Worm (Caenorhabditis elegans) whole organism, L3 larva: Measurements from ENCODE around the gene F14H3.14.

ENCODE experiments used
- ZK546.5 ChIP-seq: sonication (generic microtip); optimal IDR thresholded peaks from 2 replicates; lab custom pipeline; 2017; ENCODE audit warnings: missing biosample characterization, missing genetic modification characterization
- aly-2 ChIP-seq: fragments of 150-350 bp; optimal IDR thresholded peaks from 2 replicates; lab custom pipeline; 2014; ENCODE audit warnings: missing biosample characterization, missing genetic modification characterization
- ama-1 ChIP-seq: fragments of 150-350 bp; optimal IDR thresholded peaks from 2 replicates; lab custom pipeline; 2018
- ceh-16 ChIP-seq: sonication (generic microtip); optimal IDR thresholded peaks from 2 replicates; lab custom pipeline; 2017; ENCODE audit warnings: missing biosample characterization, missing genetic modification characterization
- ceh-82 ChIP-seq: fragments of 150-350 bp; optimal IDR thresholded peaks from 2 replicates; lab custom pipeline; 2014; ENCODE audit warnings: missing biosample characterization, missing genetic modification characterization
- ceh-9 ChIP-seq: sonication (generic microtip); optimal IDR thresholded peaks from 2 replicates; lab custom pipeline; 2018; ENCODE audit warnings: missing biosample characterization, missing genetic modification characterization
- daf-12 ChIP-seq: fragments of 150-350 bp; optimal IDR thresholded peaks from 2 replicates; lab custom pipeline; 2014; ENCODE audit warnings: missing biosample characterization, missing genetic modification reagents, missing genetic modification characterization
- egl-27 ChIP-seq: sonication (generic microtip); optimal IDR thresholded peaks from 4 replicates; lab custom pipeline; 2017; ENCODE audit warnings: missing biosample characterization, missing genetic modification reagents, missing genetic modification characterization
- elt-1 ChIP-seq: fragments of 150-350 bp; optimal IDR thresholded peaks from 2 replicates; lab custom pipeline; 2014; ENCODE audit warnings: missing biosample characterization, missing genetic modification characterization
- elt-2 ChIP-seq: sonication (generic microtip); optimal IDR thresholded peaks from 2 replicates; lab custom pipeline; 2016; ENCODE audit warnings: missing genetic modification reagents, mild to moderate bottlenecking, missing genetic modification characterization, missing compliant biosample characterization
- fkh-2 ChIP-seq: fragments of 150-350 bp; optimal IDR thresholded peaks from 2 replicates; lab custom pipeline; 2014; ENCODE audit warnings: missing biosample characterization, missing genetic modification reagents, missing genetic modification characterization
- fos-1 ChIP-seq: fragments of 150-350 bp; optimal IDR thresholded peaks from 2 replicates; lab custom pipeline; 2014; ENCODE audit warnings: missing biosample characterization, missing genetic modification characterization
- hmg-11 ChIP-seq: sonication (generic microtip); optimal IDR thresholded peaks from 2 replicates; lab custom pipeline; 2016; ENCODE audit warnings: missing genetic modification characterization, missing compliant biosample characterization
- jun-1 ChIP-seq: fragments of 150-350 bp; optimal IDR thresholded peaks from 2 replicates; lab custom pipeline; 2014; ENCODE audit warnings: missing biosample characterization, missing genetic modification reagents, missing genetic modification characterization
- lin-39 ChIP-seq: fragments of 150-350 bp; optimal IDR thresholded peaks from 2 replicates; lab custom pipeline; 2018; ENCODE audit warnings: missing biosample characterization, missing genetic modification reagents, missing genetic modification characterization
- lsy-12 ChIP-seq: sonication (generic microtip); optimal IDR thresholded peaks from 2 replicates; lab custom pipeline; 2016; ENCODE audit warnings: mild to moderate bottlenecking, missing genetic modification characterization, missing compliant biosample characterization
- mdl-1 ChIP-seq: fragments of 150-350 bp; optimal IDR thresholded peaks from 2 replicates; lab custom pipeline; 2014; ENCODE audit warnings: missing biosample characterization, missing genetic modification characterization
- nfya-1 ChIP-seq: sonication (generic microtip); optimal IDR thresholded peaks from 2 replicates; lab custom pipeline; 2017; ENCODE audit warnings: missing genetic modification characterization, mild to moderate bottlenecking, missing compliant biosample characterization, antibody characterized with exemption, moderate library complexity; ENCODE audit not compliant: insufficient read depth
- nhr-23 ChIP-seq: fragments of 150-350 bp; optimal IDR thresholded peaks from 2 replicates; lab custom pipeline; 2014; ENCODE audit warnings: missing biosample characterization, missing genetic modification reagents, missing genetic modification characterization
- nhr-237 ChIP-seq: fragments of 150-350 bp; optimal IDR thresholded peaks from 2 replicates; lab custom pipeline; 2014; ENCODE audit warnings: missing biosample characterization, missing genetic modification characterization
- nhr-25 ChIP-seq: sonication (generic microtip); optimal IDR thresholded peaks from 2 replicates; lab custom pipeline; 2017; ENCODE audit warnings: missing biosample characterization, missing genetic modification characterization
- nhr-67 ChIP-seq: fragments of 150-350 bp; optimal IDR thresholded peaks from 2 replicates; lab custom pipeline; 2014; ENCODE audit warnings: missing biosample characterization, missing genetic modification characterization
- nhr-76 ChIP-seq: fragments of 150-350 bp; sonication (generic microtip); optimal IDR thresholded peaks from 5 replicates; lab custom pipeline; 2014; ENCODE audit warnings: missing biosample characterization, missing genetic modification characterization
- pha-4 ChIP-seq: fragments of 150-350 bp; optimal IDR thresholded peaks from 2 replicates; lab custom pipeline; 2014; ENCODE audit warnings: missing biosample characterization, missing genetic modification reagents, missing genetic modification characterization
- pqm-1 ChIP-seq: fragments of 150-350 bp; optimal IDR thresholded peaks from 2 replicates; lab custom pipeline; 2017; ENCODE audit warnings: missing biosample characterization, missing genetic modification characterization, inconsistent platforms
- sea-2 ChIP-seq: fragments of 150-350 bp; sonication (generic microtip); optimal IDR thresholded peaks from 4 replicates; lab custom pipeline; 2014; ENCODE audit warnings: missing biosample characterization, missing genetic modification reagents, missing genetic modification characterization
- snpc-4 ChIP-seq: fragments of 150-350 bp; optimal IDR thresholded peaks from 2 replicates; lab custom pipeline; 2014; ENCODE audit warnings: missing biosample characterization, missing genetic modification characterization
- tbx-2 ChIP-seq: sonication (generic microtip); optimal IDR thresholded peaks from 2 replicates; lab custom pipeline; 2016; ENCODE audit warnings: mild to moderate bottlenecking, missing genetic modification characterization, missing compliant biosample characterization
- unc-39 ChIP-seq: sonication (generic microtip); optimal IDR thresholded peaks from 4 replicates; lab custom pipeline; 2017; ENCODE audit warnings: missing biosample characterization, missing genetic modification characterization
- unc-62 ChIP-seq: fragments of 150-350 bp; sonication (generic microtip); optimal IDR thresholded peaks from 4 replicates; lab custom pipeline; 2014; ENCODE audit warnings: missing biosample characterization, missing genetic modification reagents, missing genetic modification characterization
- zag-1 ChIP-seq: fragments of 150-350 bp; optimal IDR thresholded peaks from 2 replicates; lab custom pipeline; 2014; ENCODE audit warnings: missing biosample characterization, missing genetic modification characterization
- ztf-11 ChIP-seq: fragments of 150-350 bp; optimal IDR thresholded peaks from 2 replicates; lab custom pipeline; 2014; ENCODE audit warnings: missing biosample characterization, missing genetic modification characterization

The F14H3.14 gene

ce11 chrV:16080678-16081077 is 18.0 kb upstream of the F14H3.14 start:
- TF ChIP-seq sea-2 (GFP tag; lab: Kevin White, UChicago) (no peak), pha-4 (tag; lab: Kevin White, UChicago) (peak; percentile 44), mdl-1 (tag; lab: Kevin White, UChicago) (no peak), pqm-1 (peak; percentile 68), elt-2 (peak; percentile 18), fos-1 (tag; lab: Kevin White, UChicago) (no peak)
- TF ChIP-seq, all 47 proteins: peak for 3

ce11 chrV:16080039-16080438 is 17.4 kb upstream of the F14H3.14 start:
- TF ChIP-seq elt-2 = peak; percentile 84
- no peak for TF ChIP-seq fos-1 (tag; lab: Kevin White, UChicago)
- no peak for TF ChIP-seq sea-2 (GFP tag; lab: Kevin White, UChicago)
- TF ChIP-seq elt-1 = no peak
- TF ChIP-seq pqm-1 = peak; percentile 74
- TF ChIP-seq unc-39 (tag; lab: Kevin White, UChicago) = no peak
- no peak for TF ChIP-seq ceh-16 (tag; lab: Kevin White, UChicago)
- TF ChIP-seq zag-1 = no peak
- no peak for TF ChIP-seq hmg-11 (tag; lab: Kevin White, UChicago)
- no peak for TF ChIP-seq nhr-67 (tag; lab: Kevin White, UChicago)
- no peak for TF ChIP-seq ztf-11 (tag; lab: Kevin White, UChicago)
- TF ChIP-seq ZK546.5 (tag; lab: Kevin White, UChicago) = no peak
- TF ChIP-seq nhr-237 (tag; lab: Kevin White, UChicago) = no peak

- TF ChIP-seq pqm-1 (peak; percentile 47), daf-12 (tag; lab: Kevin White, UChicago) (no peak), elt-2 (peak; percentile 79)
These were observed 12.6 kb upstream of the F14H3.14 start, which contains the start of the genes F14H3.12 and srj-29 for ce11 chrV:16075250-16075709. F14H3.12 (minus strand) TSS chrV:16075323. srj-29 (plus strand) TSS chrV:16075659.

ce11 chrV:16073856-16074255 is 11.2 kb upstream of the F14H3.14 start, which contains the start of gene srj-10:
srj-10 (minus strand) TSS chrV:16073956.
- TF ChIP-seq unc-39 (tag; lab: Kevin White, UChicago) (no peak), nhr-76 (no peak), tbx-2 (tag; lab: Kevin White, UChicago) (no peak), snpc-4 (tag; lab: Kevin White, UChicago) (no peak), unc-62 (GFP tag; lab: Kevin White, UChicago) (no peak), nfya-1 (no peak), pha-4 (tag; lab: Kevin White, UChicago) (no peak), ZK546.5 (tag; lab: Kevin White, UChicago) (no peak), ama-1 (lab: Kevin White, UChicago) (no peak), hmg-11 (tag; lab: Kevin White, UChicago) (no peak), aly-2 (no peak), ceh-9 (no peak), elt-2 (no peak), mdl-1 (tag; lab: Kevin White, UChicago) (no peak)

- TF ChIP-seq fkh-2 (tag; lab: Kevin White, UChicago) (no peak), nhr-25 (tag; lab: Kevin White, UChicago) (no peak), pqm-1 (peak; percentile 38), aly-2 (no peak), nhr-23 (no peak), lin-39 (no peak), sea-2 (GFP tag; lab: Kevin White, UChicago) (no peak), elt-2 (peak; percentile 55)
These were observed 8.5 kb upstream of the F14H3.14 start, which contains the start of gene nhr-176 for ce11 chrV:16071167-16071566. nhr-176 (plus strand) TSS chrV:16071325.

ce11 chrV:16068938-16069337 is 6.2 kb upstream of the F14H3.14 start, which contains the start of gene cyp-35D1:
cyp-35D1 (plus strand) TSS chrV:16069238.
- TF ChIP-seq jun-1 (tag; lab: Kevin White, UChicago) (no peak), egl-27 (tag; lab: Kevin White, UChicago) (no peak), fos-1 (tag; lab: Kevin White, UChicago) (no peak), lsy-12 (tag; lab: Kevin White, UChicago) (no peak), snpc-4 (tag; lab: Kevin White, UChicago) (no peak), ceh-82 (tag; lab: Kevin White, UChicago) (no peak)
